Worm (Caenorhabditis elegans): ENCODE measurements around the gene T08G3.11.

ce11 chrV:16479275-16479674, at the start of gene T08G3.11:
- TF ChIP-seq R02D3.7 (tag; optimal IDR thresholded peaks at IDR 0.05) (no peak), alr-1 (tag; optimal IDR thresholded peaks at IDR 0.05) (no peak), mab-5 (tag; optimal IDR thresholded peaks at IDR 0.05) (no peak)

Data from whole organism, L2 larva.